Worm (Caenorhabditis elegans) whole organism, early embryonic: ENCODE results near the gene twk-20.

Experiments used
- ama-1 ChIP-seq: fragments of 150-350 bp; optimal IDR thresholded peaks from 2 replicates; lab custom pipeline; 2014
- ets-7 ChIP-seq: sonication (generic microtip); optimal IDR thresholded peaks from 2 replicates; lab custom pipeline; 2016; ENCODE audit warnings: missing genotype, missing genetic modification characterization, missing compliant biosample characterization
- flt-1 ChIP-seq: fragments of 200-800 bp; sonication (Bioruptor generic); IDR thresholded peaks from 2 replicates; pipeline ENCODE4 v1.3.6; 2022; ENCODE audit warnings: missing genetic modification characterization, missing compliant biosample characterization
- hmbx-1 ChIP-seq: sonication (generic microtip); optimal IDR thresholded peaks from 2 replicates; lab custom pipeline; 2016; ENCODE audit warnings: mild to moderate bottlenecking, missing genetic modification characterization, missing compliant biosample characterization
- pes-1 ChIP-seq: fragments of 200-800 bp; sonication (Bioruptor generic); IDR thresholded peaks from 2 replicates; pipeline ENCODE4 v1.3.6; 2022; ENCODE audit warnings: missing genetic modification reagents, missing genetic modification characterization, missing compliant biosample characterization
- scrt-1 ChIP-seq: fragments of 200-800 bp; sonication (Bioruptor generic); IDR thresholded peaks from 2 replicates; pipeline ENCODE4 v1.3.6; 2022; ENCODE audit warnings: missing genetic modification characterization, missing compliant biosample characterization
- tbx-11 ChIP-seq: fragments of 200-800 bp; sonication (Bioruptor generic); IDR thresholded peaks from 2 replicates; pipeline ENCODE4 v1.3.6; 2022; ENCODE audit warnings: missing genetic modification characterization, missing compliant biosample characterization

DNA sequence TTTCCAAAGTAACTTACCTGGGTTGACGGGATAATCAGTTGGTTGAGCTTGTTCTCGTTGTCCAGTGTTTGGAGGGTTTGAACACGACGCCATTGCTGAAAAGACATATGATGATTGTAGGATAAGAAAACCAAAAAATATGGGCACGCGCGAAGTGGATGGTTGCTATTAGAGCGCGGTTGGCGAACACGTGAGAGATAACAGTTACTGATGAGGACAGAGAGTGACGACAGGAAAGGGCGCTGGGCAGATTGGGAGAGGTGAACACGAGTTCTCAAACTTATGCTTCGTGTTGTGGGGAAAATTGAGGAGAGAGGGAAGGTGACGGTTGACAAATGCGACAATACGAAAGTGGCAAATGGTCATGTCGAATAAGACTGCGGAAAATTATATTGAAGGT, 35.9 kb upstream of the twk-20 start, which contains the start of gene F54B11.8:
- TF ChIP-seq flt-1 (GFP tag; lab: Robert Waterston, UW): no peak
- TF ChIP-seq scrt-1 (GFP tag; lab: Robert Waterston, UW): no peak
- TF ChIP-seq tbx-11: no peak
- TF ChIP-seq ets-7 (tag; lab: Kevin White, UChicago): no peak
- no peak for TF ChIP-seq pes-1 (GFP tag; lab: Robert Waterston, UW)
- TF ChIP-seq ama-1 (lab: Kevin White, UChicago): no peak
- TF ChIP-seq hmbx-1: no peak
